Worm (Caenorhabditis elegans): ENCODE results near the gene gcy-8.

The gcy-8 gene

DNA sequence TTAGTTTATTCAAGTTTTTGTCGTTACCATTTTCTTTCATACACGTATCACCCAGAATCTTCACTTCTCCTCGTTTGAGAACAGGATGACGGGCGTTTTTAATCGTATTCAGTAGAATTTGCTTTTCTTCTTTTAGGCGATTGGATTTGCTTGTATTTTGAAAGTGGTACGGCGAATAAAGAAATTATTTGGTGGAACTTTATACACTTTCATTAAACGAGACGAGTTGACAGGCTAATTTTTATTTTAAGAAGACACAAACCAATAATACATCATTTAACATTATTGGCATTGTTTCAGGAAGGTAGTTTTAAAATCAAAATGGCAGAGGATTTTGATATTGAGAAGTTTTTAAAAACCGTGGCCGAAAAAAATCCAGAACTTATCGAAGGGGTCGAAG, 13.0 kb upstream of the gcy-8 start, which contains the start of gene C49H3.4:
C49H3.4 (plus strand) TSS at position 301 of the 400 bp plus-strand sequence.
- no peak for TF ChIP-seq nhr-23 (tag; optimal IDR thresholded peaks at IDR 0.05)
- no peak for TF ChIP-seq nhr-129 (tag; optimal IDR thresholded peaks at IDR 0.05)
- no peak for TF ChIP-seq mbf-1 (tag; optimal IDR thresholded peaks at IDR 0.05)
- TF ChIP-seq nhr-12 (tag; optimal IDR thresholded peaks at IDR 0.05): no peak
- no peak for TF ChIP-seq lin-39 (tag; optimal IDR thresholded peaks at IDR 0.05)
- no peak for TF ChIP-seq mdl-1 (tag; optimal IDR thresholded peaks at IDR 0.05)
- TF ChIP-seq R02D3.7 (tag; optimal IDR thresholded peaks at IDR 0.05): no peak
- no peak for TF ChIP-seq gmeb-1 (tag; optimal IDR thresholded peaks at IDR 0.05)
- no peak for TF ChIP-seq blmp-1 (tag; optimal IDR thresholded peaks at IDR 0.05; ENCODE audit: insufficient read depth)
- TF ChIP-seq nhr-11 (tag; optimal IDR thresholded peaks at IDR 0.05): no peak
- no peak for TF ChIP-seq ceh-82 (tag; optimal IDR thresholded peaks at IDR 0.05)
- no peak for TF ChIP-seq ztf-1 (GFP tag; conservative IDR thresholded peaks at IDR 0.05)

DNA sequence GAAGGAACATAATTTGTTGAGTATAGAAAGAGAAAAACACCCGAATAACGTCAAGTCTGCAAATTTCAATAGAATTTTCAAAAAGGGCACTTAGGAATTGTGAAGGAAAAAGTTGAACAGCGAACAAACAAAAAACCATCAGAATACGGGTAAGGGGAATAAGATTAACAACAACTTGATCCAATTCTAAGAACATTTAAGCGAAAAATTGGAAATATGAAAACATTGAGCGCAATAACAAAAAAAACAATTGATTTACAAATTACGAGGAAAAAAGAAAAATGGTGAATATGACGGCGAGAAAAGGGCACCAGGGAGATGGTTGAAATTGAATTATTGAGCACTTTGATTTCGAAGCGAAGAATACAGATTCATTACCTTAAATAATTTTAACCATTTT, 11.0 kb upstream of the gcy-8 start:
- TF ChIP-seq ztf-1 (GFP tag; conservative IDR thresholded peaks at IDR 0.05): no peak
- TF ChIP-seq unc-39 (tag; optimal IDR thresholded peaks at IDR 0.05): no peak
- no peak for TF ChIP-seq aly-2 (tag; optimal IDR thresholded peaks at IDR 0.05)
- no peak for TF ChIP-seq snpc-4 (tag; optimal IDR thresholded peaks at IDR 0.05)
- TF ChIP-seq unc-62 (GFP tag; optimal IDR thresholded peaks at IDR 0.05): no peak
- TF ChIP-seq ceh-16 (tag; optimal IDR thresholded peaks at IDR 0.05): no peak
- TF ChIP-seq elt-3 (tag; optimal IDR thresholded peaks at IDR 0.05): no peak
- TF ChIP-seq alr-1 (tag; optimal IDR thresholded peaks at IDR 0.05): no peak
- TF ChIP-seq lin-13 (GFP tag; optimal IDR thresholded peaks at IDR 0.05): no peak
- TF ChIP-seq elt-1 (tag; optimal IDR thresholded peaks at IDR 0.05): no peak
- TF ChIP-seq ztf-11 (tag; optimal IDR thresholded peaks at IDR 0.05): no peak
- no peak for TF ChIP-seq Y55F3AM.14 (GFP tag; optimal IDR thresholded peaks at IDR 0.05)
- no peak for TF ChIP-seq mab-5 (tag; optimal IDR thresholded peaks at IDR 0.05)
- no peak for TF ChIP-seq R02D3.7 (tag; optimal IDR thresholded peaks at IDR 0.05)
- no peak for TF ChIP-seq lsy-2 (tag; optimal IDR thresholded peaks at IDR 0.05)
- TF ChIP-seq lin-39 (tag; optimal IDR thresholded peaks at IDR 0.05): no peak

DNA sequence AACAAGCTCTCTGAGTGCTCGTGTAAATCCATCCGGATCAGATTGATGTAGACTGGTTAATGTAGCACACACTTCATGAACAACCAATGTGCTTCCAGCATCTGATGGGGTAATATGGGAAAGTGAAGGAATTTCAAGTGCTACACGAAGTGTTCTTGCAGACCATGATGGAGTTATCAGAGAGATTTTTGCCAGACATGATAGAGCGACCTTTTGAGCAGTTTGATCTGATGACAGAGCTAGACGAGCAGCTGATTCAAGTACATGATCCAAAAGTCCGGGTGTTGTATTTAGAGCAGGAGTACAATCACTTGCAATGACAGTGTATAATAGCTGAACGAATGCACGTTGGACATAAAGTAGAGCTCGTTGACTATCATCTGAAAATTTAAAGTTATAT, 10.1 kb upstream of the gcy-8 start:
- TF ChIP-seq ztf-1 (GFP tag; conservative IDR thresholded peaks at IDR 0.05): no peak
- no peak for TF ChIP-seq aly-2 (tag; optimal IDR thresholded peaks at IDR 0.05)
- TF ChIP-seq unc-55 (GFP tag; optimal IDR thresholded peaks at IDR 0.05): no peak
- no peak for TF ChIP-seq unc-62 (GFP tag; optimal IDR thresholded peaks at IDR 0.05)
- no peak for TF ChIP-seq lsy-2 (tag; optimal IDR thresholded peaks at IDR 0.05)
- no peak for TF ChIP-seq nhr-12 (tag; optimal IDR thresholded peaks at IDR 0.05)
- no peak for TF ChIP-seq ztf-4 (tag; optimal IDR thresholded peaks at IDR 0.05)
- TF ChIP-seq nhr-77 (tag; optimal IDR thresholded peaks at IDR 0.05): no peak
- TF ChIP-seq snpc-4 (tag; optimal IDR thresholded peaks at IDR 0.05): no peak
- TF ChIP-seq nhr-237 (tag; optimal IDR thresholded peaks at IDR 0.05): no peak
- no peak for TF ChIP-seq sma-9 (GFP tag; optimal IDR thresholded peaks at IDR 0.05)
- TF ChIP-seq sma-9 (tag; optimal IDR thresholded peaks at IDR 0.05): no peak
- no peak for TF ChIP-seq elt-1 (tag; optimal IDR thresholded peaks at IDR 0.05)
- TF ChIP-seq blmp-1 (tag; optimal IDR thresholded peaks at IDR 0.05; ENCODE audit: insufficient read depth): no peak
- no peak for TF ChIP-seq elt-3 (tag; optimal IDR thresholded peaks at IDR 0.05)
- no peak for TF ChIP-seq nhr-10 (tag; optimal IDR thresholded peaks at IDR 0.05)
- TF ChIP-seq alr-1 (tag; optimal IDR thresholded peaks at IDR 0.05): no peak
- no peak for TF ChIP-seq fos-1 (tag; optimal IDR thresholded peaks at IDR 0.05)
- no peak for TF ChIP-seq egl-27 (tag; optimal IDR thresholded peaks at IDR 0.05)

DNA sequence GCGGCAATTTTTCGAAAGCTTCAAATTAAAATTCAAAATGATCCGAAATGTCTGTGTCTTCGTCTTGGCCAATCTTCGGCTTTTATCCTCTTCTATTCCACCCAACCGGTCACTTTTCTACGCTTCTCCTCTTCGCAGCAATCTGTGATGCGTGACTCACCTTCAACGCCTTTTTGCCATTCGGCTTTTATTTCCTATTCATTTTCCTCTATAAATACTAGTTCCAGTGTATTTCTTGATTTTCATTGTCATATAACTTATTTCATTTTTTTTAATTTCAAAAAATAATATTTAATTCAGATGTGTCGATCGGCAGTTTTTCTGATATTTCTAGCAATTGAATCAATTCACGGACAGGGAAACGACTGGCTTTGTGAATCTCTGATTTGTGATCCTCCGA, 7.8 kb upstream of the gcy-8 start, which contains the start of gene C49H3.16:
C49H3.16 (plus strand) TSS at position 301 of the 400 bp plus-strand sequence.
- TF ChIP-seq nhr-11 (tag; optimal IDR thresholded peaks at IDR 0.05) (no peak), skn-1 (tag; optimal IDR thresholded peaks at IDR 0.05) (no peak), nhr-23 (tag; optimal IDR thresholded peaks at IDR 0.05) (no peak), nhr-237 (tag; optimal IDR thresholded peaks at IDR 0.05) (no peak), egl-27 (tag; optimal IDR thresholded peaks at IDR 0.05) (no peak), nhr-77 (tag; optimal IDR thresholded peaks at IDR 0.05) (no peak), unc-39 (tag; optimal IDR thresholded peaks at IDR 0.05) (no peak), sma-3 (GFP tag; optimal IDR thresholded peaks at IDR 0.05) (no peak)

All from whole organism, L2 larva.